Fruit fly (Drosophila melanogaster) whole organism: ENCODE results near the gene CG5697.

ENCODE experiments used
- CG8478 ChIP-seq: fragments of >200 bp; optimal IDR thresholded peaks from 2 replicates; lab custom pipeline; 2018; ENCODE audit warnings: inconsistent platforms
- Dll ChIP-seq: fragments of >200 bp; optimal IDR thresholded peaks from 2 replicates; lab custom pipeline; 2017
- psq ChIP-seq: fragments of >200 bp; optimal IDR thresholded peaks from 2 replicates; lab custom pipeline; 2017
- usp ChIP-seq: fragments of >200 bp; optimal IDR thresholded peaks from 2 replicates; lab custom pipeline; 2017; ENCODE audit warnings: missing biosample characterization, missing genetic modification characterization, mixed read lengths

DNA sequence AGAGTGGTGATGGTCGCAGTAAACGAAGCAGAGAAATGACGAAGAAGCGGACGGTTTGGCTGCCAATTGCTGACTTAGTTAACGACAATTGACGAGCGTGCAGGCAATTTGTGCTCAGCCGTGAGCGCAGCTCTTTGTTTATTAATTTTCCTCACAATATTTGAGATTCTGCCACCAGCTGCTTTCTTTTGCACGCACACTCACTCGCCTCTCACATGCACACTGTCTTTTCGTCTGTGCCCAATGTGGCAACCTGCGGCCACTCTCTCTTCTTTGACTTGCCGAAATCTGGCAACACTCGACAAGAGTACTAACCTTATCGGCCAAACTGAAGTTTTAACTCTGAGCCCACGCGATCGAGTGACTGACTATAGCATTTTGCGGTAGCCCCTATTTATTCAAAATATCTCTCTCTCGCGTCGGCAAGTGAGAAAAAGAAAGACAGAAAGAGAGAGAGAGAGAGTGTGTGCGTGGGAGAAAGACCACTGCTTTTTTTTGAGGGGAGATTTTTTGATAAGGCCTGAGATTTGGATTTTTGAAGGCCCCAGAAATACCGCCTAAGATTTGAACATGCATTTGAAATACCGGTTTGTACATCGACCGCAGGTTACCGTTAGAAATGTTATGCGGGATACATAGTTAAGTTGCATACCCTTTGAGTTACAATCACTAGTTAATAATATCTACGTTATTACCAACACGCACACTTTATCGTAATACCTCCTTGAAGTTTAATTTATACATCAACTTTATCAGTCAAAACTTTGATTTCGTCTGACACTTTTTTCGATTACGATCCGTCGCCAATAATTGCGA, 44.9 kb downstream of the CG5697 start, which contains the start of gene Mvl:
- TF ChIP-seq Dll (lab: Kevin White, UChicago) (no peak), psq (no peak), CG8478 (lab: Kevin White, UChicago) (no peak), usp (GFP tag; lab: Kevin White, UChicago) (no peak)
